Fruit fly (Drosophila melanogaster): Measurements from ENCODE around the gene CG31220.
A peak's percentile ranks its signal among the peaks of the same experiment; 100 is the strongest.

The CG31220 gene

DNA sequence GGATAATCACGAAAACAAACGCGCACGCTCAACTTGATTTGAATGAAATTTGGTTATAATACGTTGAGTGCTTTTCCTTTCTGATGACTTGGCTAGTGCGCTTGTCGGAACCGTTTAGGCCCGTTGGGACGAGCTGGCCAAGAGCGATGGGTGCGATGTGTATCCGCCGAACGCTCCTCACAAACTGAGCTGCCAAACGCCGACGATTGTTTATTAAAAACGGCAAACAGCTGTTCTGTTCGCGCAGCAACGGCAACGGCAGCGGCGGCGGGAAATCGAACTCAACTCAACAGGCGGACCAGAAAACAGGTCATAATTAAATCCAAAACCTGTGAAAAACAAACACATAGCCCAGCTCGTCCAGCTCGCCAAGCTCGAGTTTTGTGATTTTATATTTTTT lies 27.3 kb upstream of the CG31220 start (continued):
- TF ChIP-seq Med (GFP tag) (peak; percentile 83), Fer2 (tag; optimal IDR thresholded peaks at IDR 0.05) (no peak), Gug (GFP tag; IDR thresholded peaks at IDR 0.05) (no peak), Eip74EF (GFP tag; optimal IDR thresholded peaks at IDR 0.05) (peak in 1 of 2 experiments; percentile 40), CG33557 (GFP tag; optimal IDR thresholded peaks at IDR 0.05) (no peak), CG32767 (GFP tag; IDR thresholded peaks at IDR 0.05) (no peak), lab (GFP tag; optimal IDR thresholded peaks at IDR 0.05) (peak; percentile 20), jing (GFP tag; optimal IDR thresholded peaks at IDR 0.05) (no peak), sisA (GFP tag; IDR thresholded peaks at IDR 0.05) (no peak), Optix (GFP tag; IDR thresholded peaks at IDR 0.05) (no peak), ken (GFP tag; IDR thresholded peaks at IDR 0.05) (no peak), pros (GFP tag; optimal IDR thresholded peaks at IDR 0.05) (no peak), BEAF-32 (GFP tag; optimal IDR thresholded peaks at IDR 0.05) (no peak), Max (GFP tag; optimal IDR thresholded peaks at IDR 0.05) (no peak), CG2202 (tag; optimal IDR thresholded peaks at IDR 0.05) (no peak), stc (GFP tag; IDR thresholded peaks at IDR 0.05) (no peak), Mad (GFP tag; optimal IDR thresholded peaks at IDR 0.05) (no peak), jumu (GFP tag; optimal IDR thresholded peaks at IDR 0.05) (no peak), gfzf (GFP tag; optimal IDR thresholded peaks at IDR 0.05) (no peak), tna (GFP tag; IDR thresholded peaks at IDR 0.05; ENCODE audit: partially characterized antibody) (no peak), ash1 (GFP tag; optimal IDR thresholded peaks at IDR 0.05) (no peak), Antp (GFP tag; optimal IDR thresholded peaks at IDR 0.05) (no peak), unc-4 (GFP tag; IDR thresholded peaks at IDR 0.05; ENCODE audit: partially characterized antibody) (no peak), Nf-YC (tag; optimal IDR thresholded peaks at IDR 0.05) (peak; percentile 10), C15 (GFP tag; IDR thresholded peaks at IDR 0.05) (no peak), CG14965 (GFP tag; optimal IDR thresholded peaks at IDR 0.05; ENCODE audit: borderline replicate concordance) (no peak), ftz-f1 (GFP tag; optimal IDR thresholded peaks at IDR 0.05) (peak; percentile 42), HLH54F (GFP tag; optimal IDR thresholded peaks at IDR 0.05) (no peak), Hr78 (GFP tag; optimal IDR thresholded peaks at IDR 0.05) (no peak), fd3F (GFP tag; optimal IDR thresholded peaks at IDR 0.05) (no peak), CG34376 (GFP tag; optimal IDR thresholded peaks at IDR 0.05) (peak; percentile 48), salm (tag; optimal IDR thresholded peaks at IDR 0.05) (no peak), Dp (GFP tag; optimal IDR thresholded peaks at IDR 0.05) (no peak), CG9876 (GFP tag; optimal IDR thresholded peaks at IDR 0.05) (no peak), yki (optimal IDR thresholded peaks at IDR 0.05) (no peak), nau (GFP tag; optimal IDR thresholded peaks at IDR 0.05) (peak; percentile 36), CG7987 (GFP tag; optimal IDR thresholded peaks at IDR 0.05) (no peak), CG33213 (GFP tag; optimal IDR thresholded peaks at IDR 0.05) (no peak), CG2116 (GFP tag; optimal IDR thresholded peaks at IDR 0.05) (no peak), CG4404 (GFP tag; IDR thresholded peaks at IDR 0.05) (no peak), CG11093 (GFP tag; IDR thresholded peaks at IDR 0.05) (no peak), amos (GFP tag; IDR thresholded peaks at IDR 0.05; ENCODE audit: partially characterized antibody) (no peak; the same call in 1 of the 2 replicates), disco-r (GFP tag; optimal IDR thresholded peaks at IDR 0.05) (no peak), CG8290 (GFP tag; optimal IDR thresholded peaks at IDR 0.05) (no peak), CG8290 (tag; optimal IDR thresholded peaks at IDR 0.05) (peak in 1 of 2 experiments; percentile 41), HLH4C (GFP tag; IDR thresholded peaks at IDR 0.05; ENCODE audit: partially characterized antibody) (no peak), CG4328 (GFP tag; optimal IDR thresholded peaks at IDR 0.05) (no peak), vvl (GFP tag; IDR thresholded peaks at IDR 0.05) (no peak; the same call in none of the 2 replicates), Sox102F (GFP tag; optimal IDR thresholded peaks at IDR 0.05) (no peak), CG10959 (GFP tag; IDR thresholded peaks at IDR 0.05) (no peak), CG15479 (GFP tag; optimal IDR thresholded peaks at IDR 0.05) (no peak)
